Worm (Caenorhabditis elegans) whole organism, L4 larva: ENCODE results near the gene R53.5.
A peak's percentile ranks its signal among the peaks of the same experiment; 100 is the strongest.

ENCODE experiments used
- Y48G9A.11 ChIP-seq: fragments of 200-800 bp; sonication (Bioruptor generic); IDR thresholded peaks from 2 replicates; pipeline ENCODE4 v1.3.6; 2022; ENCODE audit warnings: missing genetic modification reagents, missing genetic modification characterization, missing compliant biosample characterization
- aly-2 ChIP-seq: sonication (generic microtip); optimal IDR thresholded peaks from 2 replicates; lab custom pipeline; 2018; ENCODE audit warnings: missing biosample characterization, missing genetic modification characterization
- ceh-82 ChIP-seq: sonication (generic microtip); optimal IDR thresholded peaks from 2 replicates; lab custom pipeline; 2017; ENCODE audit warnings: missing biosample characterization, missing genetic modification characterization
- daf-8 ChIP-seq: fragments of 200-800 bp; sonication (Bioruptor generic); IDR thresholded peaks from 2 replicates; pipeline ENCODE4 v1.3.6; 2022; ENCODE audit warnings: missing genetic modification characterization, missing compliant biosample characterization
- dmd-6 ChIP-seq: fragments of 200-800 bp; sonication (Bioruptor generic); IDR thresholded peaks from 2 replicates; pipeline ENCODE4 v1.3.6; 2022; ENCODE audit warnings: missing genetic modification reagents, missing genetic modification characterization, missing compliant biosample characterization
- dmd-8 ChIP-seq: fragments of 200-800 bp; sonication (Bioruptor generic); IDR thresholded peaks from 2 replicates; pipeline ENCODE4 v1.3.6; 2022; ENCODE audit warnings: missing genetic modification characterization, missing compliant biosample characterization
- dve-1 ChIP-seq: sonication (generic microtip); optimal IDR thresholded peaks from 2 replicates; lab custom pipeline; 2017; ENCODE audit warnings: antibody characterized with exemption, mild to moderate bottlenecking, missing genetic modification characterization, missing compliant biosample characterization; ENCODE audit not compliant: insufficient read depth
- fkh-10 ChIP-seq: fragments of 150-350 bp; optimal IDR thresholded peaks from 2 replicates; lab custom pipeline; 2014; ENCODE audit warnings: missing biosample characterization, missing genetic modification reagents, missing genetic modification characterization
- hif-1 ChIP-seq, 2 experiments: sonication (generic microtip); optimal IDR thresholded peaks; 2 replicates each; lab custom pipeline; 2016 to 2017; ENCODE audit warnings: missing compliant biosample characterization in 2 of 2, missing genetic modification characterization in 2 of 2, missing genetic modification reagents in 2 of 2, missing genotype in 2 of 2, mild to moderate bottlenecking in 1 of 2
- hlh-11 ChIP-seq: fragments of 200-800 bp; sonication (Bioruptor generic); optimal IDR thresholded peaks from 2 replicates; lab custom pipeline; 2018; ENCODE audit warnings: mild to moderate bottlenecking, missing genetic modification characterization, missing compliant biosample characterization
- lim-7 ChIP-seq: fragments of 200-800 bp; sonication (Bioruptor generic); IDR thresholded peaks from 2 replicates; pipeline ENCODE4 v1.3.6; 2022; ENCODE audit warnings: missing genetic modification characterization, missing compliant biosample characterization
- lin-13 ChIP-seq: fragments of 150-350 bp; optimal IDR thresholded peaks from 2 replicates; lab custom pipeline; 2014; ENCODE audit warnings: missing biosample characterization, missing genetic modification reagents, missing genetic modification characterization
- lin-15B ChIP-seq: fragments of 150-350 bp; sonication (generic microtip); optimal IDR thresholded peaks from 3 replicates; lab custom pipeline; 2014; ENCODE audit warnings: missing biosample characterization, missing genetic modification characterization
- lin-29 ChIP-seq: fragments of 200-800 bp; sonication (Bioruptor generic); IDR thresholded peaks from 2 replicates; pipeline ENCODE4 v1.3.6; 2022; ENCODE audit warnings: missing genetic modification reagents, missing genetic modification characterization, missing compliant biosample characterization
- lir-3 ChIP-seq: sonication (generic microtip); optimal IDR thresholded peaks from 2 replicates; lab custom pipeline; 2016; ENCODE audit warnings: mild to moderate bottlenecking, missing genetic modification characterization, missing compliant biosample characterization
- mxl-2 ChIP-seq: fragments of 200-800 bp; sonication (Bioruptor generic); conservative IDR thresholded peaks from 2 replicates; pipeline ENCODE4 v1.3.6; 2022; ENCODE audit warnings: missing genetic modification reagents, missing genetic modification characterization, missing compliant biosample characterization
- mxl-3 ChIP-seq: fragments of 200-800 bp; sonication (Bioruptor generic); optimal IDR thresholded peaks from 2 replicates; lab custom pipeline; 2018; ENCODE audit warnings: mild to moderate bottlenecking, missing genetic modification characterization, missing compliant biosample characterization
- nhr-10 ChIP-seq: fragments of 150-350 bp; optimal IDR thresholded peaks from 2 replicates; lab custom pipeline; 2014; ENCODE audit warnings: missing biosample characterization, missing genetic modification characterization
- nhr-11 ChIP-seq: fragments of 150-350 bp; optimal IDR thresholded peaks from 2 replicates; lab custom pipeline; 2014; ENCODE audit warnings: missing biosample characterization, missing genetic modification characterization
- nhr-25 ChIP-seq: sonication (generic microtip); optimal IDR thresholded peaks from 2 replicates; lab custom pipeline; 2017; ENCODE audit warnings: missing genetic modification characterization, mild to moderate bottlenecking, missing compliant biosample characterization, antibody characterized with exemption, moderate library complexity, borderline replicate concordance; ENCODE audit not compliant: insufficient read depth
- nhr-41 ChIP-seq: fragments of 200-800 bp; sonication (Bioruptor generic); IDR thresholded peaks from 2 replicates; pipeline ENCODE4 v1.3.6; 2022; ENCODE audit warnings: missing genetic modification reagents, missing genetic modification characterization, missing compliant biosample characterization
- nhr-42 ChIP-seq: fragments of 200-800 bp; sonication (Bioruptor generic); IDR thresholded peaks from 2 replicates; pipeline ENCODE4 v1.3.6; 2022; ENCODE audit warnings: missing genetic modification characterization, missing compliant biosample characterization
- nhr-76 ChIP-seq: fragments of 150-350 bp; optimal IDR thresholded peaks from 2 replicates; lab custom pipeline; 2014; ENCODE audit warnings: missing biosample characterization, missing genetic modification characterization
- rbr-2 ChIP-seq: sonication (generic microtip); optimal IDR thresholded peaks from 2 replicates; lab custom pipeline; 2016; ENCODE audit warnings: missing genotype, missing genetic modification characterization, missing compliant biosample characterization
- set-16 ChIP-seq: fragments of 200-800 bp; sonication (Bioruptor generic); IDR thresholded peaks from 2 replicates; pipeline ENCODE4 v1.3.6; 2022; ENCODE audit warnings: missing genetic modification reagents, missing genetic modification characterization, missing compliant biosample characterization
- snpc-4 ChIP-seq: fragments of 150-350 bp; optimal IDR thresholded peaks from 2 replicates; lab custom pipeline; 2014; ENCODE audit warnings: missing biosample characterization, missing genetic modification characterization
- unc-39 ChIP-seq: sonication (generic microtip); optimal IDR thresholded peaks from 2 replicates; lab custom pipeline; 2017; ENCODE audit warnings: missing biosample characterization, missing genetic modification characterization
- unc-62 ChIP-seq, 3 experiments: fragments of 150-350 bp in 1 of 3; sonication (generic microtip); optimal IDR thresholded peaks in 2 of 3; peaks in 1 of 3; 1 replicate in 1 of 3; 2 replicates in 2 of 3; lab custom pipeline; 2014 to 2017; ENCODE audit warnings: missing biosample characterization in 3 of 3, missing genetic modification characterization in 3 of 3, missing genetic modification reagents in 3 of 3, missing genotype in 1 of 3
- zip-11 ChIP-seq: fragments of 200-800 bp; sonication (Bioruptor generic); IDR thresholded peaks from 2 replicates; pipeline ENCODE4 v1.3.6; 2022; ENCODE audit warnings: missing genetic modification characterization, missing compliant biosample characterization
- zip-2 ChIP-seq: fragments of 150-350 bp; optimal IDR thresholded peaks from 2 replicates; lab custom pipeline; 2014; ENCODE audit warnings: missing biosample characterization, missing genetic modification characterization

The R53.5 gene

DNA sequence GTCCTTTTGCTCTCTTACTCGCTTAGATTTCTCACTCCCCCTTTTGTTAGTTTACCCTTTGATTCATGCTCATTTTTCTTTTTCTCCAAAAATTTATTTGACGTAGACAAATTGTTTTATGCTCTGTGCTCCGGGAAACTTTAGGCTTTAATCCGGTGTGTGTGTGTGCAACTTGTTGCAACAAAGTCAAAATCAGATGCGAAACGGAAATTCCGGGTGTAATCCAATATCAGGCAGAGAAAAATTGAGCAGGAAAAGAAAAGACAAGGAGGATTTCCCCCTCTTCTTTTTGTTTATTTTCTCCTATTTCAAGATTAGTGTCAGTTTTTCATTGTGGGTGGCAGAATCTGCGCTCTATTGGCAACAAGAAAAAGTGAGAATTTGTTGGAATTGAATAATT lies 22.2 kb upstream of the R53.5 start:
- no peak for TF ChIP-seq lin-29 (GFP tag; lab: Robert Waterston, UW)
- no peak for TF ChIP-seq nhr-41
- peak; percentile 7 for TF ChIP-seq fkh-10 (GFP tag; lab: Kevin White, UChicago)
- TF ChIP-seq nhr-76 (tag; lab: Kevin White, UChicago) = no peak

DNA sequence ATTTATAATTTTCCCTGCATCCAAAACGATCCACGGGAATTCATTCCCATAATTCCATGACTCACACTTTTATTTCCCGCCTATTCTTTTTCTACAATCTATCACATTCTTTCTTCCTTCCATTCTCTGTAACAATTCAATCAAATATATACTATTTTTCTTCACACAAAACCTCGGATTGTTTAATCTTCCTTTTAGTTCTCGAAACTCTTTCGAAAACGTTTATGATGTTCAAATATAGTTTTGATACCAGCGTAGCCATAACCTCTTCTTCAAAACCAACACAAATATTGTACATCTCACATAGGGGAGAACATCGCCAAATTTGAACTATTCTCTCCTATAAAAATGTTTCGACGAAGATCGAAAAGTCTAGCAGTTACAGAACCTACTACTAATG lies 20.5 kb upstream of the R53.5 start, which contains the start of gene lec-3:
TSS of gene lec-3 (plus strand) at position 301 of the 400 bp plus-strand sequence.
- TF ChIP-seq lin-13 (GFP tag; lab: Kevin White, UChicago) = no peak
- TF ChIP-seq lir-3 (tag; lab: Kevin White, UChicago) = no peak
- TF ChIP-seq set-16 = no peak
- no peak for TF ChIP-seq nhr-42
- peak; percentile 11 for TF ChIP-seq dve-1 (tag; lab: Kevin White, UChicago)
- no peak for TF ChIP-seq ceh-82 (tag; lab: Kevin White, UChicago)

DNA sequence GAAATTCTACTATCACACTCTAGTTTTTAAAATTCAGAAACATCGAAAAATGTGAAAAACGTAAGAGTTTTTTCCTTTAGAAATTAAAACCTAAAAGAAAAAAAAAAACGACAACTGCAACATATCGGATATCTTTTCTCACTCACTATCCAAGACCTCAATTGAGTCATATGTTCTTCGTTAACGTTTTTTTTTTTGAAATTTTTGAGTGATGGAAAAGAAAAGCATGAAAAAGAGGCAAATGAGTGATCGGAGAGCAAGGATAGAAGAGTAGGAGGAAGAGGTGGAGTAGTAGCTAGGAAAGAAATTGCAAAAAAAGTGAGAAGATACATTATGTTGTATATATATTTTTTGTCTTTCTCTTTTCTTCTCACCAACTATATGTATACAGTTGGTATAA lies 19.2 kb upstream of the R53.5 start:
- TF ChIP-seq hlh-11 = peak; percentile 17
- no peak for TF ChIP-seq dmd-8 (GFP tag; lab: Robert Waterston, UW)
- TF ChIP-seq unc-39 (tag; lab: Kevin White, UChicago) = no peak
- no peak for TF ChIP-seq Y48G9A.11 (GFP tag; lab: Robert Waterston, UW)
- TF ChIP-seq nhr-11 = peak; percentile 6
- TF ChIP-seq hif-1 (tag; optimal IDR thresholded peaks at IDR 0.05; lab: Kevin White, UChicago) = peak in 1 of 2 experiments; percentile 4
- TF ChIP-seq, all 104 proteins: peak for 3

DNA sequence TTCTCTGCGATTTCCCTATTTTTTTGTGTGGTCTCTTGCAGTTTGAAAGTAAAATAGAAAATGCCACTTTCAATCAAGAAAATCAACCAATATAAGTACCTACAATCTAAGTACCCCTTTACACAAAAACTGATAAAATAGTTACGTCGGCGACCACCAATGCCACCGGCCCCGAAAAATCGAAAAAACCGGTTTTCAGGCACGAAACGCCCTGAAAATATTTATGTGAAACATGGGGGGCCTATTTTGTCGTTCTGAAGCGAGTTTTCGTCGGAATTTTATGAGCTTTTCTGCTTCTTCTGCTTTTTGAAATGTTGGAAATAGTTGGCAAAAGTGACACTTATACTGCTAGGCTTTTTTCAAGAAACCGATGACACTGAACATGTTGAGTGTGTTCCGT lies 18.3 kb upstream of the R53.5 start:
- no peak for TF ChIP-seq dmd-6 (GFP tag; lab: Robert Waterston, UW)
- no peak for TF ChIP-seq aly-2 (tag; lab: Kevin White, UChicago)
- TF ChIP-seq nhr-25 (tag; lab: Kevin White, UChicago) = no peak
- no peak for TF ChIP-seq lin-15B (tag; lab: Kevin White, UChicago)
- no peak for TF ChIP-seq lim-7 (GFP tag; lab: Robert Waterston, UW)
- no peak for TF ChIP-seq rbr-2 (tag; lab: Kevin White, UChicago)
- no peak for TF ChIP-seq daf-8 (GFP tag; lab: Robert Waterston, UW)
- no peak for TF ChIP-seq snpc-4 (tag; lab: Kevin White, UChicago)
- no peak for TF ChIP-seq zip-11 (GFP tag; lab: Robert Waterston, UW)
- TF ChIP-seq mxl-2 (GFP tag; lab: Robert Waterston, UW) = no peak
- no peak for TF ChIP-seq mxl-3 (GFP tag; lab: Kevin White, UChicago)
- TF ChIP-seq nhr-10 = no peak
- TF ChIP-seq zip-2 (tag; lab: Kevin White, UChicago) = no peak

DNA sequence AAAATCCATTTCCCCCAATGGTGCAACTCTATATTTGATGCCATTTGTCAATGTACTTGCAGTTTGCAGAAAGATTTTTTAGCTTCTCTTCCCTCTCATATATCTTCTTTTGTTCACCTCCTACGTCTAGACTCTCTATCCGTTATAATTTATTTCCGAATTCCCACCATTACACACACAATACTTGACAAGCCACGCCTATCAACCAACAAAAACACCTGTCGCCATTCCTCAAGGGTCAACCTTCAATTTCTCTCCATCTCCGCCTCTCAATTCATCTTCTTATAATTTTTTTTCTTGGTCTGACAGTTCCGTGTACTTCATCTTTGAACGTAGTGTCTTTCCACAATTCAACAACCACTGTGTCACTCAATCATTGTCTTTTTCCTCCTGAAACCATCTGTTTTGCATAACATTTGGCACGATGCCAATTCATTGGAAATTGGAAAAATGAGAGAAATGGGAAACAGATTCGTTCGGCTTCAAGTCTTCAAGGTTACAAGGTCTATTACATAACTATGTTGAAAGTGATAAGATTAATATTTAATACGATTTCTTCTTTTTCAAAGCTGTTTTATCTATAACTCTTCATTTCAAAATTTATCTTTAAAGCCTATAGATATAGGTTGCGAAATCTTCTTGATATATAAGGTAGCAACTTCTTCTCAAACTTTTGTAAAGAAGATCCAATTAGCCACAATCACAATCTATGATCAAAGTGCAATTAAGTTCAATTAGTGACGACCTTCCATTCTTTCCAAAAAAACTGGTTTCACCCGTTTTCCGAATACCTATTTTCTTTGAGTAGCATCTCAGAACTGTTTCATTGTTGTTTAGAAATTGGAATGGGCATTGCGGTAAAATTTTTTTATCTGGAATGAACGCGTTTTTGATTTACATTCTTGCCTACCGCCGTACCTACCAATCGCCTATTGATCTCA lies 16.6 kb upstream of the R53.5 start:
- TF ChIP-seq nhr-76 (tag; lab: Kevin White, UChicago) = no peak
- peak in 1 of 2 experiments; percentile 99 for TF ChIP-seq unc-62 (GFP tag; optimal IDR thresholded peaks at IDR 0.05 in 1 of 2; lab: Kevin White, UChicago)
- TF ChIP-seq unc-62 (tag; optimal IDR thresholded peaks at IDR 0.05; lab: Kevin White, UChicago) = no peak
